Worm (Caenorhabditis elegans): ENCODE data around the gene C08E8.6.
A peak's percentile ranks its signal among the peaks of the same experiment; 100 is the strongest.
"Not testable (repeated sequence)": the region's sequence is repeated elsewhere in the genome, so short reads cannot be mapped to it uniquely, and the experiment has no call there.

The C08E8.6 gene

ce11 chrV:18368322-18368721, at the start of gene C08E8.6:
TSS of gene C08E8.6 (minus strand) at chrV:18368422.
- TF ChIP-seq elt-1 (tag; optimal IDR thresholded peaks at IDR 0.05) (no peak), lin-39 (tag; optimal IDR thresholded peaks at IDR 0.05) (no peak), unc-55 (GFP tag; optimal IDR thresholded peaks at IDR 0.05) (no peak), aly-2 (tag; optimal IDR thresholded peaks at IDR 0.05) (no peak), fos-1 (tag; optimal IDR thresholded peaks at IDR 0.05) (no peak), nhr-10 (tag; optimal IDR thresholded peaks at IDR 0.05) (no peak), skn-1 (tag; optimal IDR thresholded peaks at IDR 0.05) (no peak), lsy-2 (tag; optimal IDR thresholded peaks at IDR 0.05) (no peak), nhr-25 (tag; optimal IDR thresholded peaks at IDR 0.05) (no peak), sma-3 (GFP tag; optimal IDR thresholded peaks at IDR 0.05) (no peak), mab-5 (tag; optimal IDR thresholded peaks at IDR 0.05) (no peak), mdl-1 (tag; optimal IDR thresholded peaks at IDR 0.05) (no peak), zag-1 (tag; optimal IDR thresholded peaks at IDR 0.05) (no peak), ceh-82 (tag; optimal IDR thresholded peaks at IDR 0.05) (no peak), mbf-1 (tag; optimal IDR thresholded peaks at IDR 0.05) (no peak)

ce11 chrV:18414051-18414450, 45.8 kb upstream of the C08E8.6 start, which contains the start of gene txt-8:
TSS of gene txt-8 (plus strand) at chrV:18414351.
- TF ChIP-seq mab-5 (tag; optimal IDR thresholded peaks at IDR 0.05) (no peak), F13H6.1 (tag; optimal IDR thresholded peaks at IDR 0.05) (no peak), ztf-1 (GFP tag; conservative IDR thresholded peaks at IDR 0.05) (no peak), mbf-1 (tag; optimal IDR thresholded peaks at IDR 0.05) (no peak), nhr-11 (tag; optimal IDR thresholded peaks at IDR 0.05) (no peak), lin-13 (GFP tag; optimal IDR thresholded peaks at IDR 0.05) (no peak)

- no peak for TF ChIP-seq unc-62 (GFP tag; optimal IDR thresholded peaks at IDR 0.05)
- no peak for TF ChIP-seq Y55F3AM.14 (GFP tag; optimal IDR thresholded peaks at IDR 0.05)
- TF ChIP-seq R02D3.7 (tag; optimal IDR thresholded peaks at IDR 0.05) = no peak
- TF ChIP-seq ceh-82 (tag; optimal IDR thresholded peaks at IDR 0.05) = no peak
- no peak for TF ChIP-seq ama-1 (optimal IDR thresholded peaks at IDR 0.05)
- no peak for TF ChIP-seq mbf-1 (tag; optimal IDR thresholded peaks at IDR 0.05)
- no peak for TF ChIP-seq nhr-11 (tag; optimal IDR thresholded peaks at IDR 0.05)
- no peak for TF ChIP-seq peb-1 (tag; optimal IDR thresholded peaks at IDR 0.05)
- no peak for TF ChIP-seq nhr-23 (tag; optimal IDR thresholded peaks at IDR 0.05)
These were observed 44.7 kb upstream of the C08E8.6 start, which contains the start of gene ZK262.2 for ce11 chrV:18412887-18413286. TSS of gene ZK262.2 (minus strand) at chrV:18412987.

- TF ChIP-seq fos-1 (tag; optimal IDR thresholded peaks at IDR 0.05) (peak; percentile 1), skn-1 (tag; optimal IDR thresholded peaks at IDR 0.05) (no peak)
These were observed 44.1 kb upstream of the C08E8.6 start for ce11 chrV:18412351-18412750.

ce11 chrV:18410142-18410541, 41.9 kb upstream of the C08E8.6 start, which contains the start of gene srh-207:
TSS of gene srh-207 (minus strand) at chrV:18410242.
- TF ChIP-seq nhr-10 (tag; optimal IDR thresholded peaks at IDR 0.05) (no peak), lin-13 (GFP tag; optimal IDR thresholded peaks at IDR 0.05) (no peak), nhr-11 (tag; optimal IDR thresholded peaks at IDR 0.05) (no peak), ceh-16 (tag; optimal IDR thresholded peaks at IDR 0.05) (no peak), alr-1 (tag; optimal IDR thresholded peaks at IDR 0.05) (no peak), mab-5 (tag; optimal IDR thresholded peaks at IDR 0.05) (no peak), C34F6.9 (tag; optimal IDR thresholded peaks at IDR 0.05) (no peak), nhr-25 (tag; optimal IDR thresholded peaks at IDR 0.05) (no peak), ztf-4 (tag; optimal IDR thresholded peaks at IDR 0.05) (no peak), unc-55 (GFP tag; optimal IDR thresholded peaks at IDR 0.05) (no peak), unc-62 (GFP tag; optimal IDR thresholded peaks at IDR 0.05) (no peak)

- not testable (repeated sequence) for TF ChIP-seq nhr-77, dmd-4, skn-1 (tag; optimal IDR thresholded peaks at IDR 0.05)
These were observed 36.5 kb upstream of the C08E8.6 start, which contains the start of gene srh-209 for ce11 chrV:18404767-18405166. TSS of gene srh-209 (minus strand) at chrV:18404867.

ce11 chrV:18402743-18403142, 34.5 kb upstream of the C08E8.6 start:
- TF ChIP-seq nhr-21 (tag; optimal IDR thresholded peaks at IDR 0.05) (no peak), sma-3 (GFP tag; optimal IDR thresholded peaks at IDR 0.05) (no peak), nhr-77 (tag; optimal IDR thresholded peaks at IDR 0.05) (no peak)

Measured in whole organism, L2 larva.